Worm (Caenorhabditis elegans) whole organism, young adult: ENCODE data around the gene ifet-1.

ENCODE experiments used
- B0019.2 ChIP-seq: fragments of 200-800 bp; sonication (Bioruptor generic); conservative IDR thresholded peaks from 2 replicates; pipeline ENCODE4 v1.3.6; 2022; ENCODE audit warnings: missing genetic modification reagents, missing genetic modification characterization, missing compliant biosample characterization
- B0035.1 ChIP-seq: sonication (generic microtip); optimal IDR thresholded peaks from 2 replicates; lab custom pipeline; 2016; ENCODE audit warnings: missing genetic modification characterization, mild to moderate bottlenecking, missing compliant biosample characterization, missing genotype, missing genetic modification reagents
- B0261.1 ChIP-seq: sonication (generic microtip); optimal IDR thresholded peaks from 2 replicates; lab custom pipeline; 2016; ENCODE audit warnings: mild to moderate bottlenecking, missing genetic modification characterization, moderate library complexity, missing compliant biosample characterization
- B0336.3 ChIP-seq: fragments of 200-800 bp; sonication (Bioruptor generic); IDR thresholded peaks from 2 replicates; pipeline ENCODE4 v1.3.6; 2022; ENCODE audit warnings: missing genetic modification characterization, missing compliant biosample characterization
- C06A6.2 ChIP-seq: fragments of 200-800 bp; sonication (Bioruptor generic); conservative IDR thresholded peaks from 2 replicates; pipeline ENCODE4 v1.3.6; 2022; ENCODE audit warnings: missing genetic modification characterization, missing compliant biosample characterization
- F10E7.11 ChIP-seq: sonication (generic microtip); optimal IDR thresholded peaks from 2 replicates; lab custom pipeline; 2017; ENCODE audit warnings: mild to moderate bottlenecking, missing genetic modification characterization, moderate library complexity, missing compliant biosample characterization
- F23B12.7 ChIP-seq: sonication (generic microtip); optimal IDR thresholded peaks from 2 replicates; lab custom pipeline; 2017; ENCODE audit warnings: missing genetic modification characterization, mild to moderate bottlenecking, missing compliant biosample characterization, antibody characterized with exemption, moderate library complexity; ENCODE audit not compliant: insufficient read depth
- F33H1.4 ChIP-seq: fragments of 200-800 bp; sonication (Bioruptor generic); IDR thresholded peaks from 2 replicates; pipeline ENCODE4 v1.3.6; 2022; ENCODE audit warnings: missing genetic modification reagents, missing genetic modification characterization, missing compliant biosample characterization
- F39B2.1 ChIP-seq: fragments of 200-800 bp; sonication (Bioruptor generic); IDR thresholded peaks from 2 replicates; pipeline ENCODE4 v1.3.6; 2022; ENCODE audit warnings: missing genetic modification reagents, missing genetic modification characterization, missing compliant biosample characterization
- F57A8.1 ChIP-seq: fragments of 200-800 bp; sonication (Bioruptor generic); optimal IDR thresholded peaks from 2 replicates; lab custom pipeline; 2018; ENCODE audit warnings: mild to moderate bottlenecking, missing genetic modification characterization, moderate library complexity, missing compliant biosample characterization
- K11D2.4 ChIP-seq: fragments of 200-800 bp; sonication (Bioruptor generic); IDR thresholded peaks from 2 replicates; pipeline ENCODE4 v1.3.6; 2022; ENCODE audit warnings: missing genetic modification reagents, missing genetic modification characterization, missing compliant biosample characterization
- K12H6.12 ChIP-seq: fragments of 200-800 bp; sonication (Bioruptor generic); optimal IDR thresholded peaks from 2 replicates; lab custom pipeline; 2018; ENCODE audit warnings: mild to moderate bottlenecking, missing genetic modification characterization, missing compliant biosample characterization
- Y79H2A.3 ChIP-seq: fragments of 200-800 bp; sonication (Bioruptor generic); conservative IDR thresholded peaks from 2 replicates; pipeline ENCODE4 v1.3.6; 2022; ENCODE audit warnings: missing genetic modification reagents, missing genetic modification characterization, missing compliant biosample characterization
- Y95B8A.8 ChIP-seq: fragments of 200-800 bp; sonication (Bioruptor generic); IDR thresholded peaks from 2 replicates; pipeline ENCODE4 v1.3.6; 2022; ENCODE audit warnings: missing genetic modification reagents, missing genetic modification characterization, missing compliant biosample characterization
- ZK185.1 ChIP-seq: sonication (generic microtip); optimal IDR thresholded peaks from 2 replicates; lab custom pipeline; 2016; ENCODE audit warnings: mild to moderate bottlenecking, missing genetic modification characterization, missing compliant biosample characterization; ENCODE audit not compliant: poor library complexity, severe bottlenecking
- aptf-2 ChIP-seq: fragments of 200-800 bp; sonication (Bioruptor generic); conservative IDR thresholded peaks from 2 replicates; pipeline ENCODE4 v1.3.6; 2022; ENCODE audit warnings: missing genetic modification reagents, missing genetic modification characterization, missing compliant biosample characterization
- athp-1 ChIP-seq: sonication (generic microtip); optimal IDR thresholded peaks from 2 replicates; lab custom pipeline; 2017; ENCODE audit warnings: mild to moderate bottlenecking, missing genetic modification characterization, missing compliant biosample characterization
- attf-3 ChIP-seq: fragments of 200-800 bp; sonication (Bioruptor generic); conservative IDR thresholded peaks from 2 replicates; pipeline ENCODE4 v1.3.6; 2022; ENCODE audit warnings: missing genetic modification reagents, missing genetic modification characterization, missing compliant biosample characterization
- attf-5 ChIP-seq: fragments of 200-800 bp; sonication (Bioruptor generic); optimal IDR thresholded peaks from 2 replicates; lab custom pipeline; 2018; ENCODE audit warnings: mild to moderate bottlenecking, missing genetic modification characterization, missing compliant biosample characterization
- bed-1 ChIP-seq: fragments of 200-800 bp; sonication (Bioruptor generic); IDR thresholded peaks from 2 replicates; pipeline ENCODE4 v1.3.6; 2022; ENCODE audit warnings: missing genetic modification reagents, missing genetic modification characterization, missing compliant biosample characterization
- ccch-3 ChIP-seq: fragments of 200-800 bp; sonication (Bioruptor generic); optimal IDR thresholded peaks from 2 replicates; lab custom pipeline; 2018; ENCODE audit warnings: mild to moderate bottlenecking, missing genetic modification characterization, missing compliant biosample characterization
- cebp-1 ChIP-seq, 2 experiments: fragments of 200-800 bp in 1 of 2; sonication (Bioruptor generic) in 1 of 2; sonication (generic microtip) in 1 of 2; IDR thresholded peaks in 1 of 2; optimal IDR thresholded peaks in 1 of 2; 2 replicates each; pipeline versions ENCODE4 v1.3.6 to Lab custom; 2017 to 2022; ENCODE audit warnings: missing compliant biosample characterization in 2 of 2, missing genetic modification characterization in 2 of 2, mild to moderate bottlenecking in 1 of 2, missing genetic modification reagents in 1 of 2, moderate library complexity in 1 of 2
- cebp-2 ChIP-seq: fragments of 200-800 bp; sonication (Bioruptor generic); IDR thresholded peaks from 2 replicates; pipeline ENCODE4 v1.3.6; 2022; ENCODE audit warnings: missing genetic modification characterization, missing compliant biosample characterization
- ceh-100 ChIP-seq: fragments of 200-800 bp; sonication (Bioruptor generic); IDR thresholded peaks from 2 replicates; pipeline ENCODE4 v1.3.6; 2022; ENCODE audit warnings: missing genetic modification reagents, missing genetic modification characterization, missing compliant biosample characterization
- ceh-58 ChIP-seq: fragments of 200-800 bp; sonication (Bioruptor generic); IDR thresholded peaks from 2 replicates; pipeline ENCODE4 v1.3.6; 2022; ENCODE audit warnings: missing genetic modification characterization, missing compliant biosample characterization
- chd-7 ChIP-seq: sonication (generic microtip); optimal IDR thresholded peaks from 2 replicates; lab custom pipeline; 2016; ENCODE audit warnings: mild to moderate bottlenecking, missing genetic modification characterization, moderate library complexity, missing compliant biosample characterization
- die-1 ChIP-seq: sonication (generic microtip); optimal IDR thresholded peaks from 2 replicates; lab custom pipeline; 2016; ENCODE audit warnings: missing genotype, mild to moderate bottlenecking, missing genetic modification characterization, missing compliant biosample characterization
- ekl-4 ChIP-seq: fragments of 200-800 bp; sonication (Bioruptor generic); IDR thresholded peaks from 2 replicates; pipeline ENCODE4 v1.3.6; 2022; ENCODE audit warnings: missing genetic modification reagents, missing genetic modification characterization, missing compliant biosample characterization
- hlh-12 ChIP-seq: sonication (generic microtip); optimal IDR thresholded peaks from 2 replicates; lab custom pipeline; 2016; ENCODE audit warnings: missing genetic modification characterization, missing compliant biosample characterization
- let-607 ChIP-seq, 2 experiments: fragments of 200-800 bp in 1 of 2; sonication (Bioruptor generic) in 1 of 2; sonication (generic microtip) in 1 of 2; optimal IDR thresholded peaks; 2 replicates each; lab custom pipeline; 2016 to 2018; ENCODE audit warnings: mild to moderate bottlenecking in 2 of 2, missing compliant biosample characterization in 2 of 2, missing genetic modification characterization in 2 of 2, moderate library complexity in 2 of 2, missing genotype in 1 of 2
- lin-35 ChIP-seq, 3 experiments: fragments of 150-350 bp in 2 of 3; sonication (generic microtip) in 1 of 3; optimal IDR thresholded peaks; 2 replicates each; lab custom pipeline; 2014 to 2018; ENCODE audit warnings: missing biosample characterization in 3 of 3, missing genetic modification characterization in 3 of 3, missing genetic modification reagents in 3 of 3
- lin-40 ChIP-seq: sonication (generic microtip); optimal IDR thresholded peaks from 2 replicates; lab custom pipeline; 2016; ENCODE audit warnings: missing genetic modification characterization, mild to moderate bottlenecking, missing compliant biosample characterization, missing genotype, missing genetic modification reagents
- lsy-27 ChIP-seq: sonication (generic microtip); optimal IDR thresholded peaks from 2 replicates; lab custom pipeline; 2017; ENCODE audit warnings: missing genetic modification characterization, mild to moderate bottlenecking, missing compliant biosample characterization, antibody characterized with exemption, missing genotype, borderline replicate concordance; ENCODE audit not compliant: insufficient read depth
- mcd-1 ChIP-seq: fragments of 200-800 bp; sonication (Bioruptor generic); IDR thresholded peaks from 2 replicates; pipeline ENCODE4 v1.3.6; 2022; ENCODE audit warnings: missing genetic modification reagents, missing genetic modification characterization, missing compliant biosample characterization
- mel-28 ChIP-seq: sonication (generic microtip); optimal IDR thresholded peaks from 2 replicates; lab custom pipeline; 2016; ENCODE audit warnings: borderline replicate concordance, mild to moderate bottlenecking, missing genetic modification characterization, missing compliant biosample characterization
- mes-4 ChIP-seq: sonication (generic microtip); optimal IDR thresholded peaks from 2 replicates; lab custom pipeline; 2016; ENCODE audit warnings: missing genotype, missing genetic modification characterization, missing compliant biosample characterization
- nfya-1 ChIP-seq: sonication (generic microtip); optimal IDR thresholded peaks from 2 replicates; lab custom pipeline; 2017; ENCODE audit warnings: antibody characterized with exemption, missing compliant biosample characterization, missing genetic modification characterization, borderline replicate concordance; ENCODE audit not compliant: insufficient read depth
- nhr-179 ChIP-seq: sonication (generic microtip); optimal IDR thresholded peaks from 2 replicates; lab custom pipeline; 2016; ENCODE audit warnings: mild to moderate bottlenecking, missing genetic modification characterization, missing compliant biosample characterization
- rec-8 ChIP-seq, 2 experiments: sonication (generic microtip); optimal IDR thresholded peaks; 2 replicates each; lab custom pipeline; 2016; ENCODE audit warnings: mild to moderate bottlenecking in 2 of 2, missing genetic modification characterization in 2 of 2, missing genetic modification reagents in 2 of 2, missing genotype in 2 of 2, missing biosample characterization in 1 of 2, missing compliant biosample characterization in 1 of 2, moderate library complexity in 1 of 2
- sdz-38 ChIP-seq: sonication (generic microtip); optimal IDR thresholded peaks from 2 replicates; lab custom pipeline; 2016; ENCODE audit warnings: missing genotype, missing genetic modification characterization, missing compliant biosample characterization
- tlf-1 ChIP-seq: fragments of 200-800 bp; sonication (Bioruptor generic); optimal IDR thresholded peaks from 2 replicates; lab custom pipeline; 2018; ENCODE audit warnings: mild to moderate bottlenecking, missing genetic modification characterization, missing compliant biosample characterization
- xnd-1 ChIP-seq: sonication (generic microtip); optimal IDR thresholded peaks from 2 replicates; lab custom pipeline; 2016; ENCODE audit warnings: missing genotype, missing genetic modification reagents, missing genetic modification characterization, missing compliant biosample characterization
- ztf-18 ChIP-seq: sonication (generic microtip); optimal IDR thresholded peaks from 2 replicates; lab custom pipeline; 2016; ENCODE audit warnings: missing genotype, mild to moderate bottlenecking, missing genetic modification characterization, missing compliant biosample characterization
- ztf-22 ChIP-seq: fragments of 200-800 bp; sonication (Bioruptor generic); optimal IDR thresholded peaks from 2 replicates; lab custom pipeline; 2018; ENCODE audit warnings: mild to moderate bottlenecking, missing genetic modification characterization, moderate library complexity, missing compliant biosample characterization
- ztf-26 ChIP-seq: sonication (generic microtip); optimal IDR thresholded peaks from 2 replicates; lab custom pipeline; 2017; ENCODE audit warnings: missing genetic modification characterization, missing compliant biosample characterization
- ztf-3 ChIP-seq: fragments of 200-800 bp; sonication (Bioruptor generic); optimal IDR thresholded peaks from 2 replicates; lab custom pipeline; 2018; ENCODE audit warnings: mild to moderate bottlenecking, missing genetic modification characterization, missing compliant biosample characterization

ifet-1 gene

DNA sequence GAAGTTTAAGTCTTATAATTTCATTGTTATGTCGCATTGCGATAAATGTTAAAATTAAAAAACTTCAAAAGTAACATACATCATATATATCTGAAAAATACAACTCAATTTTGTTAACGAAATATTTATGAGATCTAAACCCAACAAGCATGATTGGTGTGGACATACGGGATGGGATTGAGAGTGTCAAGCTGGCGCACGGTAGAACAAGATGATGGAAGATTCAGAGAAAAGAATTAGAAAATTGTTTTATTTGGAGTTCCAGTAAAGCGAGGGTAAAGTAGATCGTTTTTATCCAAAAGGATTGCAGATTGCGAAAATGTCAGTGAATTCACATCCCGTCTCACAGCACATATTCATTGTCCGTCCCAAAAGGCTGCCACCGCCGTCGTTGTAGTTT, 1.9 kb upstream of the ifet-1 start (continued):
- no peak for TF ChIP-seq K12H6.12
- TF ChIP-seq nhr-179 (tag; lab: Kevin White, UChicago): no peak
- TF ChIP-seq cebp-2 (GFP tag; lab: Robert Waterston, UW): no peak
- no peak for TF ChIP-seq B0035.1 (tag; lab: Kevin White, UChicago)
- TF ChIP-seq lsy-27 (tag; lab: Kevin White, UChicago): no peak
- no peak for TF ChIP-seq attf-3
- TF ChIP-seq Y79H2A.3 (GFP tag; lab: Robert Waterston, UW): no peak
- TF ChIP-seq B0261.1 (tag; lab: Kevin White, UChicago): no peak
- TF ChIP-seq mcd-1 (GFP tag; lab: Robert Waterston, UW): no peak
- TF ChIP-seq ceh-100 (GFP tag; lab: Robert Waterston, UW): peak; percentile 45; the same call in 1 of the 2 replicates
- TF ChIP-seq ccch-3 (GFP tag; lab: Kevin White, UChicago): no peak
- TF ChIP-seq mel-28 (tag; lab: Kevin White, UChicago): no peak
- no peak for TF ChIP-seq ztf-26 (tag; lab: Kevin White, UChicago)
- TF ChIP-seq chd-7: no peak
- no peak for TF ChIP-seq aptf-2 (GFP tag; lab: Robert Waterston, UW)
- no peak for TF ChIP-seq die-1 (tag; lab: Kevin White, UChicago)
- TF ChIP-seq C06A6.2 (GFP tag; lab: Robert Waterston, UW): no peak
- peak; percentile 23 for TF ChIP-seq attf-5 (GFP tag; lab: Kevin White, UChicago)
- TF ChIP-seq ceh-58 (GFP tag; lab: Robert Waterston, UW): no peak
- TF ChIP-seq lin-40 (tag; lab: Kevin White, UChicago): no peak
- no peak for TF ChIP-seq ztf-3
- no peak for TF ChIP-seq xnd-1 (tag; lab: Kevin White, UChicago)
- no peak for TF ChIP-seq mes-4 (tag; lab: Kevin White, UChicago)
- no peak for TF ChIP-seq ZK185.1 (tag; lab: Kevin White, UChicago)
- TF ChIP-seq Y95B8A.8 (GFP tag; lab: Robert Waterston, UW): peak; percentile 32; the same call in 1 of the 2 replicates
- no peak for TF ChIP-seq F57A8.1
- 0 out of 2 replicates have a peak, but pooled peaks have one; percentile 35 for TF ChIP-seq bed-1 (GFP tag; lab: Robert Waterston, UW)
- TF ChIP-seq F23B12.7 (tag; lab: Kevin White, UChicago): no peak
- no peak for TF ChIP-seq ztf-18 (tag; lab: Kevin White, UChicago)
- no peak for TF ChIP-seq K11D2.4 (GFP tag; lab: Robert Waterston, UW)
- TF ChIP-seq B0019.2 (GFP tag; lab: Robert Waterston, UW): no peak
- TF ChIP-seq rec-8 (tag; optimal IDR thresholded peaks at IDR 0.05; lab: Kevin White, UChicago): peak in 1 of 2 experiments; percentile 19
- TF ChIP-seq cebp-1 (GFP tag; IDR thresholded peaks at IDR 0.05; lab: Robert Waterston, UW): no peak
- no peak for TF ChIP-seq cebp-1 (tag; optimal IDR thresholded peaks at IDR 0.05; lab: Kevin White, UChicago)
- TF ChIP-seq F10E7.11 (tag; lab: Kevin White, UChicago): no peak
- no peak for TF ChIP-seq nfya-1 (tag; lab: Kevin White, UChicago)
- TF ChIP-seq ekl-4 (GFP tag; lab: Robert Waterston, UW): peak; percentile 83
- no peak for TF ChIP-seq athp-1 (tag; lab: Kevin White, UChicago)
- TF ChIP-seq lin-35 (GFP tag; optimal IDR thresholded peaks at IDR 0.05; lab: Kevin White, UChicago): no peak
- no peak for TF ChIP-seq F39B2.1 (GFP tag; lab: Robert Waterston, UW)
- TF ChIP-seq F33H1.4 (GFP tag; lab: Robert Waterston, UW): no peak
- peak; percentile 35 for TF ChIP-seq tlf-1 (GFP tag; lab: Kevin White, UChicago)
- TF ChIP-seq B0336.3: peak; percentile 92; the same call in 1 of the 2 replicates
- TF ChIP-seq let-607 (tag; optimal IDR thresholded peaks at IDR 0.05; lab: Kevin White, UChicago): no peak
- no peak for TF ChIP-seq ztf-22 (GFP tag; lab: Kevin White, UChicago)
- no peak for TF ChIP-seq hlh-12 (tag; lab: Kevin White, UChicago)
- TF ChIP-seq sdz-38 (tag; lab: Kevin White, UChicago): no peak
